Fruit fly (Drosophila melanogaster) whole organism, embryonic: ENCODE data around the gene CG34116.

Experiments used
- Atf3 ChIP-seq: fragments of 200-800 bp; sonication (Bioruptor generic); optimal IDR thresholded peaks from 3 replicates; lab custom pipeline; 2016; ENCODE audit warnings: missing biosample characterization, missing genetic modification characterization
- Bgb ChIP-seq: fragments of 200-800 bp; sonication (Bioruptor generic); IDR thresholded peaks from 2 replicates; pipeline ENCODE4 v1.3.6; 2022; ENCODE audit warnings: missing biosample characterization, missing genetic modification characterization; ENCODE audit not compliant: partially characterized antibody
- BtbVII ChIP-seq: fragments of 200-800 bp; sonication (Bioruptor generic); optimal IDR thresholded peaks from 3 replicates; lab custom pipeline; 2017; ENCODE audit warnings: missing biosample characterization, mild to moderate bottlenecking, missing genetic modification characterization
- CG12071 ChIP-seq: fragments of 200-800 bp; sonication (Bioruptor generic); optimal IDR thresholded peaks from 3 replicates; lab custom pipeline; 2018; ENCODE audit warnings: missing biosample characterization, mild to moderate bottlenecking, missing genetic modification characterization
- CG12236 ChIP-seq: fragments of 200-800 bp; sonication (Bioruptor generic); optimal IDR thresholded peaks from 2 replicates; lab custom pipeline; 2016; ENCODE audit warnings: missing biosample characterization, missing genetic modification characterization
- CG1233 ChIP-seq: fragments of 200-800 bp; sonication (Bioruptor generic); optimal IDR thresholded peaks from 4 replicates; lab custom pipeline; 2018; ENCODE audit warnings: missing biosample characterization, mild to moderate bottlenecking, missing genetic modification characterization
- CG12769 ChIP-seq: fragments of 200-800 bp; sonication (Bioruptor generic); optimal IDR thresholded peaks from 2 replicates; lab custom pipeline; 2019; ENCODE audit warnings: missing biosample characterization, mild to moderate bottlenecking, missing genetic modification characterization, moderate library complexity
- CG13894 ChIP-seq: fragments of 200-800 bp; sonication (Bioruptor generic); optimal IDR thresholded peaks from 3 replicates; lab custom pipeline; 2018; ENCODE audit warnings: missing biosample characterization, mild to moderate bottlenecking, missing genetic modification characterization, moderate library complexity
- CG15696 ChIP-seq: fragments of 200-800 bp; sonication (Bioruptor generic); optimal IDR thresholded peaks from 2 replicates; lab custom pipeline; 2019; ENCODE audit warnings: missing biosample characterization, mild to moderate bottlenecking, missing genetic modification characterization, moderate library complexity
- CG1602 ChIP-seq: fragments of 200-800 bp; sonication (Bioruptor generic); optimal IDR thresholded peaks from 3 replicates; lab custom pipeline; 2016; ENCODE audit warnings: missing biosample characterization, missing genetic modification characterization
- CG16813 ChIP-seq: fragments of 200-800 bp; sonication (Bioruptor generic); IDR thresholded peaks from 3 replicates; pipeline ENCODE4 v1.3.6; 2022; ENCODE audit warnings: missing biosample characterization, missing genetic modification characterization; ENCODE audit not compliant: partially characterized antibody
- CG17359 ChIP-seq: fragments of 200-800 bp; sonication (Bioruptor generic); optimal IDR thresholded peaks from 3 replicates; lab custom pipeline; 2018; ENCODE audit warnings: missing biosample characterization, mild to moderate bottlenecking, missing genetic modification characterization, moderate library complexity
- CG17829 ChIP-seq: fragments of 200-800 bp; optimal IDR thresholded peaks from 2 replicates; lab custom pipeline; 2019; ENCODE audit warnings: missing biosample characterization, mild to moderate bottlenecking, missing genetic modification characterization, moderate library complexity
- CG2116 ChIP-seq: fragments of 200-800 bp; sonication (Bioruptor generic); optimal IDR thresholded peaks from 3 replicates; lab custom pipeline; 2018; ENCODE audit warnings: missing biosample characterization, mild to moderate bottlenecking, missing genetic modification characterization
- CG30403 ChIP-seq: fragments of 200-800 bp; sonication (Bioruptor generic); optimal IDR thresholded peaks from 3 replicates; lab custom pipeline; 2016; ENCODE audit warnings: missing biosample characterization, missing genetic modification characterization
- CG32772 ChIP-seq: fragments of 200-800 bp; sonication (Bioruptor generic); IDR thresholded peaks from 2 replicates; pipeline ENCODE4 v1.3.6; 2022; ENCODE audit warnings: missing biosample characterization, missing genetic modification characterization
- CG33557 ChIP-seq: fragments of 200-800 bp; sonication (Bioruptor generic); optimal IDR thresholded peaks from 2 replicates; lab custom pipeline; 2019; ENCODE audit warnings: missing biosample characterization, mild to moderate bottlenecking, missing genetic modification characterization, moderate library complexity
- CG34376 ChIP-seq: fragments of 200-800 bp; sonication (Bioruptor generic); optimal IDR thresholded peaks from 2 replicates; lab custom pipeline; 2018; ENCODE audit warnings: missing biosample characterization, mild to moderate bottlenecking, missing genetic modification characterization
- CG3847 ChIP-seq: fragments of 200-800 bp; sonication (Bioruptor generic); IDR thresholded peaks from 2 replicates; pipeline ENCODE4 v1.3.6; 2022; ENCODE audit warnings: missing biosample characterization, missing genetic modification characterization
- CG3995 ChIP-seq: fragments of 200-800 bp; sonication (Bioruptor generic); optimal IDR thresholded peaks from 3 replicates; lab custom pipeline; 2016; ENCODE audit warnings: missing biosample characterization, missing genetic modification characterization
- CG4282 ChIP-seq: fragments of 200-800 bp; sonication (Bioruptor generic); optimal IDR thresholded peaks from 2 replicates; lab custom pipeline; 2016; ENCODE audit warnings: missing biosample characterization, missing genetic modification characterization
- CG7357 ChIP-seq: fragments of 200-800 bp; sonication (Bioruptor generic); IDR thresholded peaks from 3 replicates; pipeline ENCODE4 v1.3.6; 2022; ENCODE audit warnings: missing biosample characterization, missing genetic modification characterization
- Dfd ChIP-seq, 2 experiments: fragments of >200 bp; optimal IDR thresholded peaks; 2 replicates each; lab custom pipeline; 2017; ENCODE audit warnings: missing biosample characterization in 2 of 2, missing genetic modification characterization in 2 of 2
- Ets97D ChIP-seq: fragments of 200-800 bp; sonication (Bioruptor generic); optimal IDR thresholded peaks from 3 replicates; lab custom pipeline; 2016; ENCODE audit warnings: missing biosample characterization, missing genetic modification characterization
- Hand ChIP-seq: fragments of 200-800 bp; sonication (Bioruptor generic); optimal IDR thresholded peaks from 2 replicates; lab custom pipeline; 2017; ENCODE audit warnings: mild to moderate bottlenecking, missing biosample characterization, missing genetic modification reagents, missing genetic modification characterization
- Hmr ChIP-seq: fragments of 200-800 bp; sonication (Bioruptor generic); optimal IDR thresholded peaks from 3 replicates; lab custom pipeline; 2017; ENCODE audit warnings: mild to moderate bottlenecking, missing biosample characterization, missing genetic modification reagents, missing genetic modification characterization
- Mad ChIP-seq: fragments of 200-800 bp; sonication (Bioruptor generic); optimal IDR thresholded peaks from 2 replicates; lab custom pipeline; 2016; ENCODE audit warnings: missing biosample characterization, missing genetic modification characterization
- NC2α ChIP-seq: fragments of 200-800 bp; sonication (Bioruptor generic); optimal IDR thresholded peaks from 2 replicates; lab custom pipeline; 2016; ENCODE audit warnings: missing biosample characterization, missing genetic modification characterization
- NC2β ChIP-seq: fragments of 200-800 bp; sonication (Bioruptor generic); optimal IDR thresholded peaks from 2 replicates; lab custom pipeline; 2016; ENCODE audit warnings: missing biosample characterization, missing genetic modification characterization
- Nf-YA ChIP-seq: fragments of 200-800 bp; sonication (Bioruptor generic); IDR thresholded peaks from 2 replicates; pipeline ENCODE4 v1.3.6; 2022; ENCODE audit warnings: missing biosample characterization, missing genetic modification characterization
- Rfx ChIP-seq: fragments of 200-800 bp; sonication (Bioruptor generic); IDR thresholded peaks from 2 replicates; pipeline ENCODE4 v1.3.6; 2022; ENCODE audit warnings: missing biosample characterization, missing genetic modification characterization
- Ssrp ChIP-seq: fragments of 200-800 bp; sonication (Bioruptor generic); optimal IDR thresholded peaks from 2 replicates; lab custom pipeline; 2018; ENCODE audit warnings: missing biosample characterization, mild to moderate bottlenecking, missing genetic modification characterization, moderate library complexity
- ab ChIP-seq: fragments of 200-800 bp; sonication (Bioruptor generic); optimal IDR thresholded peaks from 2 replicates; lab custom pipeline; 2016; ENCODE audit warnings: missing biosample characterization, missing genetic modification characterization
- ato ChIP-seq: fragments of 200-800 bp; sonication (Bioruptor generic); IDR thresholded peaks from 2 replicates; pipeline ENCODE4 v1.3.6; 2022; ENCODE audit warnings: missing biosample characterization, missing genetic modification characterization; ENCODE audit not compliant: partially characterized antibody
- cas ChIP-seq: fragments of 200-800 bp; sonication (Bioruptor generic); IDR thresholded peaks from 2 replicates; pipeline ENCODE4 v1.3.6; 2022; ENCODE audit warnings: missing biosample characterization, missing genetic modification characterization
- corto ChIP-seq: fragments of 200-800 bp; sonication (Bioruptor generic); optimal IDR thresholded peaks from 2 replicates; lab custom pipeline; 2016; ENCODE audit warnings: missing biosample characterization, mild to moderate bottlenecking, missing genetic modification characterization, moderate library complexity
- fu2 ChIP-seq: fragments of 200-800 bp; sonication (Bioruptor generic); optimal IDR thresholded peaks from 2 replicates; lab custom pipeline; 2016; ENCODE audit warnings: missing biosample characterization, missing genetic modification characterization
- grn ChIP-seq: fragments of 200-800 bp; sonication (Bioruptor generic); optimal IDR thresholded peaks from 3 replicates; lab custom pipeline; 2017; ENCODE audit warnings: missing biosample characterization, missing genetic modification characterization
- insv ChIP-seq, 2 experiments: fragments of 200-800 bp; sonication (Bioruptor generic); optimal IDR thresholded peaks; 3 replicates each; lab custom pipeline; 2016 to 2018; ENCODE audit warnings: missing biosample characterization in 2 of 2, missing genetic modification characterization in 2 of 2
- klu ChIP-seq: fragments of 200-800 bp; sonication (Bioruptor generic); IDR thresholded peaks from 2 replicates; pipeline ENCODE4 v1.3.6; 2022; ENCODE audit warnings: missing biosample characterization, missing genetic modification characterization
- mirr ChIP-seq: fragments of 200-800 bp; sonication (Bioruptor generic); optimal IDR thresholded peaks from 3 replicates; lab custom pipeline; 2018; ENCODE audit warnings: missing biosample characterization, mild to moderate bottlenecking, missing genetic modification characterization
- p53 ChIP-seq: fragments of 200-800 bp; sonication (Bioruptor generic); optimal IDR thresholded peaks from 2 replicates; lab custom pipeline; 2016; ENCODE audit warnings: missing biosample characterization, missing genetic modification characterization
- pfk ChIP-seq: fragments of 200-800 bp; sonication (Bioruptor generic); optimal IDR thresholded peaks from 2 replicates; lab custom pipeline; 2018; ENCODE audit warnings: missing biosample characterization, mild to moderate bottlenecking, missing genetic modification characterization, moderate library complexity
- pho ChIP-seq: fragments of 200-800 bp; sonication (Bioruptor generic); optimal IDR thresholded peaks from 2 replicates; lab custom pipeline; 2016; ENCODE audit warnings: missing biosample characterization, missing genetic modification characterization
- sens-2 ChIP-seq: fragments of 200-800 bp; sonication (Bioruptor generic); IDR thresholded peaks from 2 replicates; pipeline ENCODE4 v1.3.6; 2022; ENCODE audit warnings: missing biosample characterization, missing genetic modification characterization
- so ChIP-seq: fragments of 200-800 bp; sonication (Bioruptor generic); IDR thresholded peaks from 3 replicates; pipeline ENCODE4 v1.3.6; 2022; ENCODE audit warnings: missing biosample characterization, missing genetic modification characterization
- tap ChIP-seq: fragments of 200-800 bp; optimal IDR thresholded peaks from 3 replicates; lab custom pipeline; 2019; ENCODE audit warnings: missing biosample characterization, mild to moderate bottlenecking, missing genetic modification characterization, moderate library complexity
- tin ChIP-seq: fragments of 200-800 bp; sonication (Bioruptor generic); optimal IDR thresholded peaks from 3 replicates; lab custom pipeline; 2016; ENCODE audit warnings: missing biosample characterization, missing genetic modification characterization
- tio ChIP-seq: fragments of 200-800 bp; sonication (Bioruptor generic); optimal IDR thresholded peaks from 2 replicates; lab custom pipeline; 2017; ENCODE audit warnings: missing biosample characterization, missing genetic modification characterization, inconsistent platforms
- tna ChIP-seq: fragments of 200-800 bp; sonication (Bioruptor generic); IDR thresholded peaks from 2 replicates; pipeline ENCODE4 v1.3.6; 2022; ENCODE audit warnings: missing biosample characterization, missing genetic modification characterization; ENCODE audit not compliant: partially characterized antibody
- ttk ChIP-seq: fragments of 200-800 bp; sonication (Bioruptor generic); IDR thresholded peaks from 2 replicates; pipeline ENCODE4 v2.1.2; 2022; ENCODE audit warnings: missing biosample characterization, missing genetic modification characterization
- zfh1 ChIP-seq: fragments of 200-800 bp; sonication (Bioruptor generic); IDR thresholded peaks from 3 replicates; pipeline ENCODE4 v1.3.6; 2022; ENCODE audit warnings: missing biosample characterization, missing genetic modification characterization

CG34116 gene

DNA sequence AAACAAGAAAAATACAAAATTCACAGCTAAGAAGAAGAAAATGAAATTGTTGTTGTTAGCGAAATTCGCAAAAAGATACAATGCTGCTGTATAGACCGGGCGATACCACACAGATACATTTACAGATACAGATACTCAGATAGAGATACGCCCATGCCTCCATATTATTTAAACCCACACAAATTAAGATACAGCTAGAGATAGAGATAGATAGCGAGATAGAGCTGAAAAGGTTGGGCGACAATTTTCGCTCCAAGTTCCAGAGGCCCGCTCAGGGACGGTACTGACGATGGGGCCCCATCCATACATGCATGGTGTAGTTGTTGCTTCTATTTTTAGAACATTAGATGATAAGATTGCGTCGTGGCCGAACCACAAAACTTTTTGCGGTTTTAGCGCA is 18.2 kb downstream of the CG34116 start:
- no peak for TF ChIP-seq Hand
- TF ChIP-seq fu2 (GFP tag; lab: Kevin White, UChicago), result no peak
- TF ChIP-seq pho, result no peak
- no peak for TF ChIP-seq insv (GFP tag; optimal IDR thresholded peaks at IDR 0.05; lab: Kevin White, UChicago)
- TF ChIP-seq CG16813 (GFP tag; lab: Robert Waterston, UW), result no peak
- TF ChIP-seq CG12769, result peak; percentile 18
- no peak for TF ChIP-seq Bgb (GFP tag; lab: Robert Waterston, UW)
- TF ChIP-seq Nf-YA, result no peak
- TF ChIP-seq ab (GFP tag; lab: Kevin White, UChicago), result no peak
- TF ChIP-seq ttk (GFP tag; lab: Robert Waterston, UW), result no peak
- TF ChIP-seq CG13894, result peak; percentile 68
- no peak for TF ChIP-seq corto (GFP tag; lab: Kevin White, UChicago)
- no peak for TF ChIP-seq ato (GFP tag; lab: Robert Waterston, UW)
- TF ChIP-seq CG32772, result no peak
- TF ChIP-seq NC2β (GFP tag; lab: Kevin White, UChicago), result no peak
- TF ChIP-seq mirr, result peak; percentile 40
- TF ChIP-seq Mad (GFP tag; lab: Kevin White, UChicago), result no peak
- no peak for TF ChIP-seq CG12071 (GFP tag; lab: Kevin White, UChicago)
- no peak for TF ChIP-seq CG17359
- TF ChIP-seq grn (GFP tag; lab: Kevin White, UChicago), result peak; percentile 84
- TF ChIP-seq tna, result no peak
- TF ChIP-seq pfk (GFP tag; lab: Kevin White, UChicago), result no peak
- TF ChIP-seq klu, result no peak
- no peak for TF ChIP-seq NC2α (GFP tag; lab: Kevin White, UChicago)
- TF ChIP-seq CG33557 (GFP tag; lab: Kevin White, UChicago), result no peak
- no peak for TF ChIP-seq CG12236 (GFP tag; lab: Kevin White, UChicago)
- TF ChIP-seq Ets97D, result no peak
- no peak for TF ChIP-seq CG3995 (GFP tag; lab: Kevin White, UChicago)
- no peak for TF ChIP-seq Dfd (GFP tag; optimal IDR thresholded peaks at IDR 0.05; lab: Kevin White, UChicago)
- no peak for TF ChIP-seq CG15696 (tag; lab: Kevin White, UChicago)
- no peak for TF ChIP-seq tin (GFP tag; lab: Kevin White, UChicago)
- TF ChIP-seq sens-2 (GFP tag; lab: Robert Waterston, UW), result no peak
- no peak for TF ChIP-seq cas
- TF ChIP-seq Hmr (GFP tag; lab: Kevin White, UChicago), result no peak
- no peak for TF ChIP-seq Ssrp (tag; lab: Kevin White, UChicago)
- TF ChIP-seq CG1602, result no peak
- TF ChIP-seq CG17829 (tag; lab: Kevin White, UChicago), result no peak
- TF ChIP-seq tap (tag; lab: Kevin White, UChicago), result no peak
- TF ChIP-seq p53 (GFP tag; lab: Kevin White, UChicago), result no peak
- TF ChIP-seq Atf3 (GFP tag; lab: Kevin White, UChicago), result no peak
- no peak for TF ChIP-seq CG7357 (GFP tag; lab: Robert Waterston, UW)
- no peak for TF ChIP-seq CG3847 (GFP tag; lab: Robert Waterston, UW)
- TF ChIP-seq tio (GFP tag; lab: Kevin White, UChicago), result no peak
- no peak for TF ChIP-seq so
- TF ChIP-seq CG2116 (GFP tag; lab: Kevin White, UChicago), result no peak
- peak; percentile 21 for TF ChIP-seq CG34376
- peak; percentile 11; the same call in 1 of the 2 replicates for TF ChIP-seq Rfx (GFP tag; lab: Robert Waterston, UW)
- TF ChIP-seq CG30403 (GFP tag; lab: Kevin White, UChicago), result no peak
- no peak for TF ChIP-seq BtbVII
- no peak for TF ChIP-seq zfh1 (GFP tag; lab: Robert Waterston, UW)
- no peak for TF ChIP-seq CG1233
- no peak for TF ChIP-seq CG4282
